In genomic region chrIII:10600894-10601293, ce11 we compare ENCODE assay signal across 5 worm cellular contexts.
TF ChIP-seq lines count a peak whose summit lies in the region.

No protein-coding gene starts in this region.

TF ChIP-seq in whole organism, L1 larva, 84 proteins besides CTCF, POLR2A, EP300 and RAD21:
- TF ChIP-seq nhr-71 (tag; optimal IDR thresholded peaks at IDR 0.05; lab: Kevin White, UChicago) (peak; percentile 53), dsc-1 (tag; optimal IDR thresholded peaks at IDR 0.05; lab: Kevin White, UChicago) (peak; percentile 95), nhr-47 (tag; optimal IDR thresholded peaks at IDR 0.05; lab: Kevin White, UChicago) (peak; percentile 58), dpl-1 (GFP tag; optimal IDR thresholded peaks at IDR 0.05; lab: Kevin White, UChicago) (no peak), swsn-7 (tag; optimal IDR thresholded peaks at IDR 0.05; lab: Kevin White, UChicago) (peak; percentile 20), C16A3.4 (tag; optimal IDR thresholded peaks at IDR 0.05; lab: Kevin White, UChicago) (no peak), fkh-8 (tag; optimal IDR thresholded peaks at IDR 0.05; lab: Kevin White, UChicago) (peak; percentile 84), egl-13 (tag; optimal IDR thresholded peaks at IDR 0.05; lab: Kevin White, UChicago) (peak; percentile 58), lin-14 (GFP tag; optimal IDR thresholded peaks at IDR 0.05; lab: Kevin White, UChicago) (peak; percentile 39), hlh-17 (GFP tag; optimal IDR thresholded peaks at IDR 0.05; lab: Kevin White, UChicago; ENCODE audit: borderline replicate concordance) (no peak), nhr-20 (tag; optimal IDR thresholded peaks at IDR 0.05; lab: Kevin White, UChicago) (peak; percentile 6), pax-3 (tag; optimal IDR thresholded peaks at IDR 0.05; lab: Kevin White, UChicago) (peak; percentile 74), irx-1 (tag; optimal IDR thresholded peaks at IDR 0.05; lab: Kevin White, UChicago) (no peak), sox-4 (tag; optimal IDR thresholded peaks at IDR 0.05; lab: Kevin White, UChicago) (peak; percentile 4), nhr-76 (tag; optimal IDR thresholded peaks at IDR 0.05; lab: Kevin White, UChicago) (no peak)

TF ChIP-seq in whole organism, L2 larva, 48 proteins besides CTCF, POLR2A, EP300 and RAD21:
- no peak for TF ChIP-seq nhr-10 (tag; optimal IDR thresholded peaks at IDR 0.05; lab: Kevin White, UChicago)
- no peak for TF ChIP-seq elt-1 (tag; optimal IDR thresholded peaks at IDR 0.05; lab: Kevin White, UChicago)
- TF ChIP-seq sma-9 (GFP tag; optimal IDR thresholded peaks at IDR 0.05; lab: Kevin White, UChicago) = peak; percentile 12
- no peak for TF ChIP-seq sma-9 (tag; optimal IDR thresholded peaks at IDR 0.05; lab: Kevin White, UChicago)
- no peak for TF ChIP-seq Y55F3AM.14 (GFP tag; optimal IDR thresholded peaks at IDR 0.05; lab: Kevin White, UChicago)

TF ChIP-seq in whole organism, L3 larva, 47 proteins besides CTCF, POLR2A, EP300 and RAD21:
- no peak for TF ChIP-seq fkh-10 (GFP tag; optimal IDR thresholded peaks at IDR 0.05; lab: Kevin White, UChicago)
- peak; percentile 38 for TF ChIP-seq nhr-11 (tag; optimal IDR thresholded peaks at IDR 0.05; lab: Kevin White, UChicago)

TF ChIP-seq in whole organism, L4 larva, 104 proteins besides CTCF, POLR2A, EP300 and RAD21:
- TF ChIP-seq nhr-48 (tag; optimal IDR thresholded peaks at IDR 0.05; lab: Kevin White, UChicago) = no peak
- peak; percentile 14 for TF ChIP-seq nhr-11 (tag; optimal IDR thresholded peaks at IDR 0.05; lab: Kevin White, UChicago)
- no peak for TF ChIP-seq set-16 (GFP tag; IDR thresholded peaks at IDR 0.05; lab: Robert Waterston, UW)
- TF ChIP-seq skn-1 (tag; optimal IDR thresholded peaks at IDR 0.05; lab: Kevin White, UChicago) = no peak
- TF ChIP-seq spr-3 (GFP tag; optimal IDR thresholded peaks at IDR 0.05; lab: Kevin White, UChicago) = no peak
- TF ChIP-seq Y105C5A.15 (GFP tag; IDR thresholded peaks at IDR 0.05; lab: Robert Waterston, UW) = no peak
- no peak for TF ChIP-seq tra-1 (GFP tag; IDR thresholded peaks at IDR 0.05; lab: Robert Waterston, UW)
- no peak for TF ChIP-seq nhr-41 (GFP tag; IDR thresholded peaks at IDR 0.05; lab: Robert Waterston, UW)
TF ChIP-seq in whole organism, L4 larva: peak in this region for 1.

TF ChIP-seq in whole organism, early embryonic, 17 proteins besides CTCF, POLR2A, EP300 and RAD21:
- TF ChIP-seq tbx-37 (GFP tag; conservative IDR thresholded peaks at IDR 0.05; lab: Robert Waterston, UW) (no peak), ceh-36 (tag; optimal IDR thresholded peaks at IDR 0.05; lab: Kevin White, UChicago) (peak; percentile 59), F13C5.2 (tag; optimal IDR thresholded peaks at IDR 0.05; lab: Kevin White, UChicago) (no peak)

Comparison
In these comparisons a context has a peak if more than half of its experiments do, and no peak if none do; other contexts are left out.
1. Of the 29 proteins assayed by ChIP-seq in both whole organism, L4 larva and whole organism, L1 larva: peak only in whole organism, L4 larva: nhr-11; only in whole organism, L1 larva: none; in both: none; in neither: 28.